Worm (Caenorhabditis elegans): ENCODE data around the gene Y57G11C.1131.

Gene Y57G11C.1131

ce11 chrIV:14883812-14884211 is 49.0 kb upstream of the Y57G11C.1131 start (continued):
- TF ChIP-seq egl-27 (tag; optimal IDR thresholded peaks at IDR 0.05): no peak
- no peak for TF ChIP-seq ces-1 (GFP tag; optimal IDR thresholded peaks at IDR 0.05)
- TF ChIP-seq pqm-1 (tag; optimal IDR thresholded peaks at IDR 0.05): peak; percentile 98
- TF ChIP-seq nhr-6 (tag; optimal IDR thresholded peaks at IDR 0.05): peak; percentile 66
- no peak for TF ChIP-seq mdt-29 (GFP tag; IDR thresholded peaks at IDR 0.05)
- TF ChIP-seq F49E8.2 (tag; optimal IDR thresholded peaks at IDR 0.05; ENCODE audit: borderline replicate concordance): no peak
- TF ChIP-seq unc-39 (tag; optimal IDR thresholded peaks at IDR 0.05): no peak
- no peak for TF ChIP-seq lin-29 (GFP tag; IDR thresholded peaks at IDR 0.05)
- TF ChIP-seq attf-4 (tag; optimal IDR thresholded peaks at IDR 0.05): no peak
- TF ChIP-seq set-16 (GFP tag; IDR thresholded peaks at IDR 0.05): no peak
- no peak for TF ChIP-seq daf-19 (GFP tag; conservative IDR thresholded peaks at IDR 0.05)
- no peak for TF ChIP-seq D1046.2 (GFP tag; IDR thresholded peaks at IDR 0.05)
- TF ChIP-seq unc-62 (GFP tag; optimal IDR thresholded peaks at IDR 0.05 in 1 of 2): no peak
- no peak for TF ChIP-seq unc-62 (tag; optimal IDR thresholded peaks at IDR 0.05)

ce11 chrIV:14885584-14885983 is 47.2 kb upstream of the Y57G11C.1131 start:
- TF ChIP-seq dmd-6 (GFP tag; IDR thresholded peaks at IDR 0.05): 0 out of 2 replicates have a peak, but pooled peaks have one; percentile 8
- no peak for TF ChIP-seq F44E2.7 (GFP tag; IDR thresholded peaks at IDR 0.05)
- peak; percentile 28 for TF ChIP-seq hlh-11 (tag; optimal IDR thresholded peaks at IDR 0.05)
- no peak for TF ChIP-seq saeg-2 (GFP tag; IDR thresholded peaks at IDR 0.05)
- TF ChIP-seq daf-16 (GFP tag; optimal IDR thresholded peaks at IDR 0.05): no peak
- TF ChIP-seq daf-16 (tag; optimal IDR thresholded peaks at IDR 0.05): peak; percentile 56
- TF ChIP-seq nhr-6 (tag; optimal IDR thresholded peaks at IDR 0.05): no peak
- peak; percentile 30 for TF ChIP-seq pqm-1 (tag; optimal IDR thresholded peaks at IDR 0.05)
- no peak for TF ChIP-seq ceh-44 (GFP tag; IDR thresholded peaks at IDR 0.05)
- peak; percentile 30 for TF ChIP-seq nhr-28 (tag; optimal IDR thresholded peaks at IDR 0.05)
- peak; percentile 16 for TF ChIP-seq dve-1 (tag; optimal IDR thresholded peaks at IDR 0.05; ENCODE audit: insufficient read depth)
- TF ChIP-seq zip-2 (tag; optimal IDR thresholded peaks at IDR 0.05): no peak

- TF ChIP-seq pha-4 (GFP tag; IDR thresholded peaks at IDR 0.05) (0 out of 2 replicates have a peak, but pooled peaks have one; percentile 48), pha-4 (tag; optimal IDR thresholded peaks at IDR 0.05) (no peak), aha-1 (tag) (peak; percentile 94), pqm-1 (tag; optimal IDR thresholded peaks at IDR 0.05) (peak; percentile 51), nhr-76 (tag; optimal IDR thresholded peaks at IDR 0.05) (no peak), F49E8.2 (tag; optimal IDR thresholded peaks at IDR 0.05; ENCODE audit: borderline replicate concordance) (peak; percentile 31), nhr-6 (tag; optimal IDR thresholded peaks at IDR 0.05) (no peak), dve-1 (tag; optimal IDR thresholded peaks at IDR 0.05; ENCODE audit: insufficient read depth) (peak; percentile 7), nhr-111 (GFP tag; optimal IDR thresholded peaks at IDR 0.05) (no peak), lin-38 (GFP tag; IDR thresholded peaks at IDR 0.05) (peak; percentile 52), ZK337.2 (GFP tag; IDR thresholded peaks at IDR 0.05) (no peak), madf-5 (GFP tag; IDR thresholded peaks at IDR 0.05) (no peak), zip-11 (GFP tag; IDR thresholded peaks at IDR 0.05) (no peak), nhr-48 (tag; optimal IDR thresholded peaks at IDR 0.05) (no peak), zfp-3 (GFP tag; conservative IDR thresholded peaks at IDR 0.05) (no peak), F44E2.7 (GFP tag; IDR thresholded peaks at IDR 0.05) (no peak), Y75B8A.6 (GFP tag; IDR thresholded peaks at IDR 0.05) (no peak), lir-3 (tag; optimal IDR thresholded peaks at IDR 0.05) (no peak), daf-16 (GFP tag; optimal IDR thresholded peaks at IDR 0.05) (peak in 1 of 2 experiments; percentile 47), daf-16 (tag; optimal IDR thresholded peaks at IDR 0.05) (peak; percentile 75), dmd-9 (GFP tag; IDR thresholded peaks at IDR 0.05) (no peak), hlh-30 (tag; optimal IDR thresholded peaks at IDR 0.05; ENCODE audit: insufficient read depth) (no peak), T26A8.4 (GFP tag; IDR thresholded peaks at IDR 0.05) (no peak), php-3 (GFP tag; IDR thresholded peaks at IDR 0.05) (no peak), lin-15B (tag; optimal IDR thresholded peaks at IDR 0.05) (no peak), tag-97 (GFP tag; IDR thresholded peaks at IDR 0.05) (no peak), mxl-2 (GFP tag; conservative IDR thresholded peaks at IDR 0.05) (no peak), mdt-29 (GFP tag; IDR thresholded peaks at IDR 0.05) (no peak), ztf-7 (tag; optimal IDR thresholded peaks at IDR 0.05) (no peak), saeg-2 (GFP tag; IDR thresholded peaks at IDR 0.05) (0 out of 2 replicates have a peak, but pooled peaks have one; percentile 30), lin-29 (GFP tag; IDR thresholded peaks at IDR 0.05) (no peak), nhr-41 (GFP tag; IDR thresholded peaks at IDR 0.05) (no peak)
Observed at ce11 chrIV:14888889-14889664, 43.7 kb upstream of the Y57G11C.1131 start.

Data from whole organism, L4 larva.